Worm (Caenorhabditis elegans): ENCODE data around the gene Y75B12B.13.

DNA sequence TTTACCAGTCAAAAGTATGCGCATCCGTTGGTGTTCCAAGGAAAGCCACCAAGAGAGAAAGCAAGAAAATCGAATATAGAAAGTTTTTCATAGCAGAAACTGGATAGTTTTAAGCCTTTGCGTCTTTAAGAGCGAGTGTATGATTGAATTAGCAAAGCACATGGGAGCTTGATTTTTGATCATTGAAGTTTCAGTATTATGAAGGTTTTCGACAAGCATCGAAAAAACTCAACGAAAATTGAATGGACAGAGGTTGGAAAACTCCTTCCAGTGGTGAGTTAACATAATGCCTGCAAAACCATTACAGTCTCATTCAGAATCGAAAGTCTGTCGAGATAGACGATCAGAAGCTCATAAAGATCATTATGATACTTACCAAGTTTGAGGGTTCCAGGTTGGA, at the start of gene Y75B12B.13:
- no peak for TF ChIP-seq let-607 (tag; optimal IDR thresholded peaks at IDR 0.05)
- no peak for TF ChIP-seq efl-1 (GFP tag; optimal IDR thresholded peaks at IDR 0.05)
- TF ChIP-seq hrde-1 (tag; optimal IDR thresholded peaks at IDR 0.05; ENCODE audit: borderline replicate concordance): no peak
- TF ChIP-seq gei-17 (GFP tag; optimal IDR thresholded peaks at IDR 0.05): no peak
